Fruit fly (Drosophila melanogaster) whole organism, embryonic: ENCODE results near the gene Mgat4a.
A peak's percentile ranks its signal among the peaks of the same experiment; 100 is the strongest.

Experiments used
- Aef1 ChIP-seq: fragments of 200-800 bp; sonication (Bioruptor generic); IDR thresholded peaks from 3 replicates; pipeline ENCODE4 v1.3.6; 2022; ENCODE audit warnings: missing biosample characterization, missing genetic modification characterization
- Bgb ChIP-seq: fragments of 200-800 bp; sonication (Bioruptor generic); IDR thresholded peaks from 2 replicates; pipeline ENCODE4 v1.3.6; 2022; ENCODE audit warnings: missing biosample characterization, missing genetic modification characterization; ENCODE audit not compliant: partially characterized antibody
- CG10321 ChIP-seq: fragments of 200-800 bp; sonication (Bioruptor generic); IDR thresholded peaks from 2 replicates; pipeline ENCODE4 v1.3.6; 2022; ENCODE audit warnings: missing biosample characterization, missing genetic modification characterization
- CG11085 ChIP-seq: fragments of 200-800 bp; sonication (Bioruptor generic); IDR thresholded peaks from 2 replicates; pipeline ENCODE4 v1.3.6; 2022; ENCODE audit warnings: missing biosample characterization, missing genetic modification characterization
- CG11456 ChIP-seq: fragments of 200-800 bp; sonication (Bioruptor generic); IDR thresholded peaks from 3 replicates; pipeline ENCODE4 v1.3.6; 2022; ENCODE audit warnings: missing biosample characterization, missing genetic modification characterization
- CG12219 ChIP-seq: fragments of 200-800 bp; sonication (Bioruptor generic); optimal IDR thresholded peaks from 3 replicates; lab custom pipeline; 2018; ENCODE audit warnings: missing biosample characterization, mild to moderate bottlenecking, missing genetic modification characterization
- CG13624 ChIP-seq: fragments of 200-800 bp; sonication (Bioruptor generic); optimal IDR thresholded peaks from 2 replicates; lab custom pipeline; 2016; ENCODE audit warnings: missing biosample characterization, missing genetic modification characterization
- CG14965 ChIP-seq: fragments of 200-800 bp; sonication (Bioruptor generic); optimal IDR thresholded peaks from 2 replicates; lab custom pipeline; 2016; ENCODE audit warnings: missing biosample characterization, missing genetic modification characterization, borderline replicate concordance
- CG16779 ChIP-seq: fragments of 200-800 bp; sonication (Bioruptor generic); IDR thresholded peaks from 2 replicates; pipeline ENCODE4 v1.3.6; 2022; ENCODE audit warnings: missing biosample characterization, missing genetic modification characterization
- CG16863 ChIP-seq: fragments of 200-800 bp; sonication (Bioruptor generic); optimal IDR thresholded peaks from 3 replicates; lab custom pipeline; 2016; ENCODE audit warnings: missing biosample characterization, missing genetic modification characterization
- CG2116 ChIP-seq: fragments of 200-800 bp; sonication (Bioruptor generic); optimal IDR thresholded peaks from 3 replicates; lab custom pipeline; 2018; ENCODE audit warnings: missing biosample characterization, mild to moderate bottlenecking, missing genetic modification characterization
- CG2678 ChIP-seq: fragments of 200-800 bp; sonication (Bioruptor generic); optimal IDR thresholded peaks from 3 replicates; lab custom pipeline; 2019; ENCODE audit warnings: missing biosample characterization, mild to moderate bottlenecking, missing genetic modification characterization, moderate library complexity
- CG30403 ChIP-seq: fragments of 200-800 bp; sonication (Bioruptor generic); optimal IDR thresholded peaks from 3 replicates; lab custom pipeline; 2016; ENCODE audit warnings: missing biosample characterization, missing genetic modification characterization
- CG31441 ChIP-seq: fragments of 200-800 bp; sonication (Bioruptor generic); IDR thresholded peaks from 2 replicates; pipeline ENCODE4 v1.3.6; 2022; ENCODE audit warnings: missing biosample characterization, missing genetic modification characterization
- CG3407 ChIP-seq: fragments of 200-800 bp; sonication (Bioruptor generic); optimal IDR thresholded peaks from 2 replicates; lab custom pipeline; 2018; ENCODE audit warnings: missing biosample characterization, mild to moderate bottlenecking, missing genetic modification characterization
- CG42726 ChIP-seq: fragments of 200-800 bp; sonication (Bioruptor generic); IDR thresholded peaks from 2 replicates; pipeline ENCODE4 v1.3.6; 2022; ENCODE audit warnings: missing biosample characterization, missing genetic modification characterization; ENCODE audit not compliant: partially characterized antibody
- CG5245 ChIP-seq: fragments of 200-800 bp; sonication (Bioruptor generic); optimal IDR thresholded peaks from 3 replicates; lab custom pipeline; 2016; ENCODE audit warnings: missing biosample characterization, missing genetic modification characterization
- CG6813 ChIP-seq: fragments of 200-800 bp; sonication (Bioruptor generic); optimal IDR thresholded peaks from 2 replicates; lab custom pipeline; 2017; ENCODE audit warnings: missing biosample characterization, missing genetic modification characterization, mild to moderate bottlenecking, moderate library complexity, missing genetic modification reagents
- CG8359 ChIP-seq: fragments of 200-800 bp; sonication (Bioruptor generic); optimal IDR thresholded peaks from 2 replicates; lab custom pipeline; 2017; ENCODE audit warnings: missing biosample characterization, mild to moderate bottlenecking, missing genetic modification characterization, borderline replicate concordance
- CG9727 ChIP-seq: fragments of 200-800 bp; sonication (Bioruptor generic); optimal IDR thresholded peaks from 3 replicates; lab custom pipeline; 2017; ENCODE audit warnings: missing biosample characterization, mild to moderate bottlenecking, missing genetic modification characterization
- Dp ChIP-seq: fragments of 200-800 bp; sonication (Bioruptor generic); optimal IDR thresholded peaks from 2 replicates; lab custom pipeline; 2018; ENCODE audit warnings: missing biosample characterization, mild to moderate bottlenecking, missing genetic modification characterization, moderate library complexity
- E2f1 ChIP-seq: fragments of 200-800 bp; sonication (Bioruptor generic); IDR thresholded peaks from 2 replicates; pipeline ENCODE4 v1.3.6; 2022; ENCODE audit warnings: missing biosample characterization, missing genetic modification characterization
- Fer3 ChIP-seq: fragments of 200-800 bp; sonication (Bioruptor generic); optimal IDR thresholded peaks from 2 replicates; lab custom pipeline; 2018; ENCODE audit warnings: missing biosample characterization, mild to moderate bottlenecking, missing genetic modification characterization, moderate library complexity
- HmgZ ChIP-seq: fragments of 200-800 bp; sonication (Bioruptor generic); optimal IDR thresholded peaks from 2 replicates; lab custom pipeline; 2018; ENCODE audit warnings: missing biosample characterization, mild to moderate bottlenecking, missing genetic modification characterization
- Hmr ChIP-seq: fragments of 200-800 bp; sonication (Bioruptor generic); optimal IDR thresholded peaks from 3 replicates; lab custom pipeline; 2017; ENCODE audit warnings: mild to moderate bottlenecking, missing biosample characterization, missing genetic modification reagents, missing genetic modification characterization
- Hr78 ChIP-seq, 2 experiments: fragments of 200-800 bp in 1 of 2; fragments of >200 bp in 1 of 2; sonication (Bioruptor generic) in 1 of 2; optimal IDR thresholded peaks; 2 replicates each; lab custom pipeline; 2017 to 2019; ENCODE audit warnings: missing biosample characterization in 2 of 2, missing genetic modification characterization in 2 of 2, mild to moderate bottlenecking in 1 of 2, moderate library complexity in 1 of 2
- Lhr ChIP-seq: fragments of 200-800 bp; sonication (Bioruptor generic); optimal IDR thresholded peaks from 3 replicates; lab custom pipeline; 2017; ENCODE audit warnings: mild to moderate bottlenecking, missing biosample characterization, missing genetic modification reagents, missing genetic modification characterization
- Nf-YC ChIP-seq: fragments of 200-800 bp; optimal IDR thresholded peaks from 3 replicates; lab custom pipeline; 2019; ENCODE audit warnings: missing biosample characterization, mild to moderate bottlenecking, missing genetic modification characterization, moderate library complexity
- NfI ChIP-seq: fragments of 200-800 bp; sonication (Bioruptor generic); optimal IDR thresholded peaks from 3 replicates; lab custom pipeline; 2018; ENCODE audit warnings: missing biosample characterization, mild to moderate bottlenecking, missing genetic modification characterization, moderate library complexity
- Opbp ChIP-seq: fragments of 200-800 bp; sonication (Bioruptor generic); IDR thresholded peaks from 3 replicates; pipeline ENCODE4 v1.3.6; 2022; ENCODE audit warnings: missing biosample characterization, missing genetic modification characterization; ENCODE audit not compliant: partially characterized antibody
- Six4 ChIP-seq: fragments of 200-800 bp; sonication (Bioruptor generic); optimal IDR thresholded peaks from 2 replicates; lab custom pipeline; 2016; ENCODE audit warnings: missing biosample characterization, missing genetic modification characterization
- aop ChIP-seq: fragments of 200-800 bp; sonication (Bioruptor generic); IDR thresholded peaks from 2 replicates; pipeline ENCODE4 v1.3.6; 2022; ENCODE audit warnings: missing biosample characterization, missing genetic modification characterization
- bab2 ChIP-seq: fragments of 200-800 bp; sonication (Bioruptor generic); optimal IDR thresholded peaks from 2 replicates; lab custom pipeline; 2016; ENCODE audit warnings: missing biosample characterization, missing genetic modification characterization
- bcd ChIP-seq: fragments of 200-800 bp; sonication (Bioruptor generic); optimal IDR thresholded peaks from 2 replicates; lab custom pipeline; 2017; ENCODE audit warnings: missing biosample characterization, mild to moderate bottlenecking, missing genetic modification characterization
- caup ChIP-seq: fragments of 200-800 bp; sonication (Bioruptor generic); optimal IDR thresholded peaks from 3 replicates; lab custom pipeline; 2017; ENCODE audit warnings: missing biosample characterization, mild to moderate bottlenecking, missing genetic modification characterization, moderate library complexity; ENCODE audit not compliant: severe bottlenecking
- dati ChIP-seq: fragments of 200-800 bp; sonication (Bioruptor generic); IDR thresholded peaks from 2 replicates; pipeline ENCODE4 v1.3.6; 2022; ENCODE audit warnings: missing biosample characterization, missing genetic modification characterization
- eve ChIP-seq, 2 experiments: fragments of >200 bp; optimal IDR thresholded peaks; 2 replicates each; lab custom pipeline; 2017; ENCODE audit warnings: missing biosample characterization in 2 of 2, missing genetic modification characterization in 2 of 2
- fd96Cb ChIP-seq: fragments of 200-800 bp; sonication (Bioruptor generic); optimal IDR thresholded peaks from 2 replicates; lab custom pipeline; 2018; ENCODE audit warnings: missing biosample characterization, mild to moderate bottlenecking, missing genetic modification characterization, moderate library complexity
- gcm ChIP-seq: fragments of 200-800 bp; sonication (Bioruptor generic); optimal IDR thresholded peaks from 2 replicates; lab custom pipeline; 2019; ENCODE audit warnings: missing biosample characterization, mild to moderate bottlenecking, missing genetic modification characterization, moderate library complexity
- h ChIP-seq: fragments of >200 bp; optimal IDR thresholded peaks from 2 replicates; lab custom pipeline; 2017
- knrl ChIP-seq: fragments of 200-800 bp; sonication (Bioruptor generic); IDR thresholded peaks from 3 replicates; pipeline ENCODE4 v1.3.6; 2022; ENCODE audit warnings: missing biosample characterization, missing genetic modification characterization; ENCODE audit not compliant: partially characterized antibody
- nau ChIP-seq: fragments of 200-800 bp; sonication (Bioruptor generic); optimal IDR thresholded peaks from 3 replicates; lab custom pipeline; 2017; ENCODE audit warnings: missing biosample characterization, mild to moderate bottlenecking, missing genetic modification characterization, missing genetic modification reagents
- nerfin-2 ChIP-seq: fragments of 200-800 bp; sonication (Bioruptor generic); IDR thresholded peaks from 2 replicates; pipeline ENCODE4 v1.3.6; 2022; ENCODE audit warnings: missing biosample characterization, missing genetic modification characterization; ENCODE audit not compliant: partially characterized antibody
- nmo ChIP-seq: fragments of 200-800 bp; sonication (Bioruptor generic); optimal IDR thresholded peaks from 2 replicates; lab custom pipeline; 2018; ENCODE audit warnings: missing biosample characterization, mild to moderate bottlenecking, missing genetic modification characterization, moderate library complexity
- onecut ChIP-seq: fragments of 200-800 bp; sonication (Bioruptor generic); IDR thresholded peaks from 2 replicates; pipeline ENCODE4 v1.3.6; 2022; ENCODE audit warnings: missing biosample characterization, missing genetic modification characterization
- prd ChIP-seq, 3 experiments: fragments of >200 bp in 2 of 3; fragments of 200-800 bp in 1 of 3; sonication (Bioruptor generic) in 1 of 3; optimal IDR thresholded peaks in 2 of 3; IDR thresholded peaks in 1 of 3; 2 replicates in 2 of 3; 3 replicates in 1 of 3; pipeline versions ENCODE4 v1.3.6 to Lab custom; 2017 to 2022; ENCODE audit warnings: missing biosample characterization in 1 of 3, missing genetic modification characterization in 1 of 3
- sens ChIP-seq: fragments of 200-800 bp; sonication (Bioruptor generic); peaks from one replicate; lab custom pipeline; 2016; ENCODE audit warnings: missing biosample characterization, missing genetic modification characterization
- sens-2 ChIP-seq: fragments of 200-800 bp; sonication (Bioruptor generic); IDR thresholded peaks from 2 replicates; pipeline ENCODE4 v1.3.6; 2022; ENCODE audit warnings: missing biosample characterization, missing genetic modification characterization
- tio ChIP-seq: fragments of 200-800 bp; sonication (Bioruptor generic); optimal IDR thresholded peaks from 2 replicates; lab custom pipeline; 2017; ENCODE audit warnings: missing biosample characterization, missing genetic modification characterization, inconsistent platforms
- tna ChIP-seq: fragments of 200-800 bp; sonication (Bioruptor generic); IDR thresholded peaks from 2 replicates; pipeline ENCODE4 v1.3.6; 2022; ENCODE audit warnings: missing biosample characterization, missing genetic modification characterization; ENCODE audit not compliant: partially characterized antibody

Mgat4a gene

DNA sequence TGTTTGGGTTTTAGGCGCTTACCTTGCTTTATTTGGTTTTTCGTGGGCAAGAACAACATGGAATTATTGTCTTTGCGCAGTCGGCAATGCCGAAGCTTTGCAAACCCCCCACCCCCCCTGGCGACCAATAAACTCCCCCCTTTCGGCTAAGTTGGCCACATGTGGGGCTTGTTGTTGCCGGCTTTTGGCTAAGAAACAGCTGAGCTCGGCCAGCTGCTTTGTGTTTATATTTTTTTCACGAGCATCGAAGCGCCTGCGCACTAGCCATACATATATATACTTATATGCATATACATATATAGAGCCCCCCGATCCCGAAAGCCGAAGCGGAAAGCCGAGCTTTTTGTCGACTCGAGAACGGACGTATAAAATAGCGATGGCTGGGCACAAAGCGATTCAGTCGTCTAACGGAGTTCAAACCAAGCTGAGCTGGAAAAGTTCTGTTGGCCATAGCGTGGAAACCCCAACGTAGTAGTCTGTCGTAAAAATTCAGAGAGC is 42.9 kb downstream of the Mgat4a start, which contains the start of gene CG17839 (continued):
- TF ChIP-seq onecut (GFP tag; lab: Robert Waterston, UW) (peak; percentile 26; the same call in 1 of the 2 replicates), Nf-YC (peak; percentile 37), CG42726 (GFP tag; lab: Robert Waterston, UW) (no peak), tna (GFP tag; lab: Robert Waterston, UW) (no peak), nau (GFP tag; lab: Kevin White, UChicago) (no peak), Dp (GFP tag; lab: Kevin White, UChicago) (no peak), dati (GFP tag; lab: Robert Waterston, UW) (no peak), CG6813 (GFP tag; lab: Kevin White, UChicago) (peak; percentile 41), CG5245 (GFP tag; lab: Kevin White, UChicago) (no peak), nmo (no peak), CG3407 (no peak), nerfin-2 (GFP tag; lab: Robert Waterston, UW) (no peak), sens-2 (GFP tag; lab: Robert Waterston, UW) (no peak), NfI (no peak), caup (GFP tag; lab: Kevin White, UChicago) (peak; percentile 55), Hr78 (GFP tag; optimal IDR thresholded peaks at IDR 0.05; lab: Kevin White, UChicago) (no peak), prd (optimal IDR thresholded peaks at IDR 0.05; lab: Kevin White, UChicago) (no peak), prd (GFP tag; IDR thresholded peaks at IDR 0.05; lab: Robert Waterston, UW) (no peak), CG16863 (no peak), CG2116 (no peak), Opbp (GFP tag; lab: Robert Waterston, UW) (no peak), CG11085 (GFP tag; lab: Robert Waterston, UW) (no peak), CG12219 (GFP tag; lab: Kevin White, UChicago) (no peak)

dm6 chr3L:14816666-14817065 is 54.8 kb downstream of the Mgat4a start:
- TF ChIP-seq HmgZ (tag; lab: Kevin White, UChicago) (no peak), Six4 (GFP tag; lab: Kevin White, UChicago) (no peak), Lhr (GFP tag; lab: Kevin White, UChicago) (no peak), Hmr (GFP tag; lab: Kevin White, UChicago) (no peak), bab2 (no peak), Aef1 (GFP tag; lab: Robert Waterston, UW) (no peak), CG14965 (GFP tag; lab: Kevin White, UChicago) (no peak), CG31441 (GFP tag; lab: Robert Waterston, UW) (0 out of 2 replicates have a peak, but pooled peaks have one; percentile 23), Bgb (GFP tag; lab: Robert Waterston, UW) (no peak), CG2678 (peak; percentile 46), E2f1 (GFP tag; lab: Robert Waterston, UW) (no peak), CG13624 (GFP tag; lab: Kevin White, UChicago) (no peak), CG10321 (no peak), fd96Cb (tag; lab: Kevin White, UChicago) (peak; percentile 33), bcd (GFP tag; lab: Kevin White, UChicago) (no peak), Fer3 (tag; lab: Kevin White, UChicago) (no peak), CG16779 (GFP tag; lab: Robert Waterston, UW) (no peak), gcm (peak; percentile 77), CG9727 (peak; percentile 15), sens (GFP tag; lab: Kevin White, UChicago) (peak; percentile 57), CG11456 (GFP tag; lab: Robert Waterston, UW) (no peak), eve (GFP tag; optimal IDR thresholded peaks at IDR 0.05; lab: Kevin White, UChicago) (no peak), h (lab: Kevin White, UChicago) (no peak), tio (GFP tag; lab: Kevin White, UChicago) (peak; percentile 8), aop (no peak), CG8359 (GFP tag; lab: Kevin White, UChicago) (peak; percentile 2), CG30403 (peak; percentile 17), knrl (GFP tag; lab: Robert Waterston, UW) (no peak)
